Worm (Caenorhabditis elegans) whole organism, L4 larva: ENCODE data around the gene ppk-2.

Experiments used
- ama-1 ChIP-seq: fragments of 150-350 bp; optimal IDR thresholded peaks from 2 replicates; lab custom pipeline; 2014; ENCODE audit warnings: inconsistent platforms, mixed read lengths
- ceh-32 ChIP-seq: sonication (generic microtip); optimal IDR thresholded peaks from 2 replicates; lab custom pipeline; 2016; ENCODE audit warnings: mild to moderate bottlenecking, missing genetic modification characterization, missing compliant biosample characterization; ENCODE audit not compliant: poor library complexity
- daf-19 ChIP-seq: fragments of 200-800 bp; sonication (Bioruptor generic); conservative IDR thresholded peaks from 2 replicates; pipeline ENCODE4 v1.3.6; 2022; ENCODE audit warnings: missing genetic modification characterization, missing compliant biosample characterization
- dmd-8 ChIP-seq: fragments of 200-800 bp; sonication (Bioruptor generic); IDR thresholded peaks from 2 replicates; pipeline ENCODE4 v1.3.6; 2022; ENCODE audit warnings: missing genetic modification characterization, missing compliant biosample characterization
- hif-1 ChIP-seq, 2 experiments: sonication (generic microtip); optimal IDR thresholded peaks; 2 replicates each; lab custom pipeline; 2016 to 2017; ENCODE audit warnings: missing compliant biosample characterization in 2 of 2, missing genetic modification characterization in 2 of 2, missing genetic modification reagents in 2 of 2, missing genotype in 2 of 2, mild to moderate bottlenecking in 1 of 2
- lsy-2 ChIP-seq, 2 experiments: fragments of 150-350 bp in 1 of 2; sonication (generic microtip) in 1 of 2; optimal IDR thresholded peaks; 2 replicates each; lab custom pipeline; 2014 to 2017; ENCODE audit warnings: missing biosample characterization in 2 of 2, missing genetic modification characterization in 2 of 2
- mdl-1 ChIP-seq, 2 experiments: fragments of 150-350 bp in 1 of 2; sonication (generic microtip) in 1 of 2; optimal IDR thresholded peaks; 2 replicates each; lab custom pipeline; 2014 to 2017; ENCODE audit warnings: missing biosample characterization in 2 of 2, missing genetic modification characterization in 2 of 2
- nhr-25 ChIP-seq: sonication (generic microtip); optimal IDR thresholded peaks from 2 replicates; lab custom pipeline; 2017; ENCODE audit warnings: missing genetic modification characterization, mild to moderate bottlenecking, missing compliant biosample characterization, antibody characterized with exemption, moderate library complexity, borderline replicate concordance; ENCODE audit not compliant: insufficient read depth
- pha-4 ChIP-seq, 2 experiments: fragments of 150-350 bp in 1 of 2; fragments of 200-800 bp in 1 of 2; sonication (Bioruptor generic) in 1 of 2; IDR thresholded peaks in 1 of 2; optimal IDR thresholded peaks in 1 of 2; 2 replicates each; pipeline versions ENCODE4 v1.3.6 to Lab custom; 2014 to 2022; ENCODE audit warnings: missing genetic modification characterization in 2 of 2, missing genetic modification reagents in 2 of 2, missing biosample characterization in 1 of 2, missing compliant biosample characterization in 1 of 2
- pqm-1 ChIP-seq: sonication (generic microtip); optimal IDR thresholded peaks from 2 replicates; lab custom pipeline; 2017; ENCODE audit warnings: missing biosample characterization, missing genetic modification characterization
- skn-1 ChIP-seq: fragments of 150-350 bp; optimal IDR thresholded peaks from 2 replicates; lab custom pipeline; 2014; ENCODE audit warnings: missing biosample characterization, missing genetic modification characterization
- ztf-11 ChIP-seq: fragments of 150-350 bp; optimal IDR thresholded peaks from 2 replicates; lab custom pipeline; 2014; ENCODE audit warnings: missing biosample characterization, missing genetic modification characterization

ce11 chrIII:2110249-2110648 is 8.2 kb downstream of the ppk-2 start, which contains the start of gene Y48G9A.7:
- TF ChIP-seq daf-19 (no peak), mdl-1 (tag; optimal IDR thresholded peaks at IDR 0.05; lab: Kevin White, UChicago) (no peak), ama-1 (no peak), dmd-8 (no peak), pha-4 (GFP tag; IDR thresholded peaks at IDR 0.05; lab: Robert Waterston, UW) (no peak), pha-4 (tag; optimal IDR thresholded peaks at IDR 0.05; lab: Kevin White, UChicago) (no peak), pqm-1 (tag; lab: Kevin White, UChicago) (no peak), lsy-2 (tag; optimal IDR thresholded peaks at IDR 0.05; lab: Kevin White, UChicago) (no peak), nhr-25 (no peak), hif-1 (tag; optimal IDR thresholded peaks at IDR 0.05; lab: Kevin White, UChicago) (no peak), skn-1 (no peak), ceh-32 (tag; lab: Kevin White, UChicago) (no peak), ztf-11 (tag; lab: Kevin White, UChicago) (no peak)
